Fruit fly (Drosophila melanogaster) whole organism, embryonic: ENCODE measurements around the gene Sema5c.

ENCODE experiments used
- Awh ChIP-seq: fragments of 200-800 bp; sonication (Bioruptor generic); IDR thresholded peaks from 2 replicates; pipeline ENCODE4, ENCODE4 v1.3.6; 2022; ENCODE audit warnings: missing biosample characterization, missing genetic modification characterization
- Blimp-1 ChIP-seq: fragments of 200-800 bp; sonication (Bioruptor generic); optimal IDR thresholded peaks from 3 replicates; lab custom pipeline; 2018; ENCODE audit warnings: missing biosample characterization, missing genetic modification characterization, mild to moderate bottlenecking, moderate library complexity, missing genetic modification reagents
- CG10959 ChIP-seq: fragments of 200-800 bp; sonication (Bioruptor generic); IDR thresholded peaks from 2 replicates; pipeline ENCODE4 v1.3.6; 2022; ENCODE audit warnings: missing biosample characterization, missing genetic modification characterization
- CG11696 ChIP-seq: fragments of 200-800 bp; sonication (Bioruptor generic); IDR thresholded peaks from 2 replicates; pipeline ENCODE4 v1.3.6; 2022; ENCODE audit warnings: missing biosample characterization, missing genetic modification characterization
- CG17359 ChIP-seq: fragments of 200-800 bp; sonication (Bioruptor generic); optimal IDR thresholded peaks from 3 replicates; lab custom pipeline; 2018; ENCODE audit warnings: missing biosample characterization, mild to moderate bottlenecking, missing genetic modification characterization, moderate library complexity
- CG2199 ChIP-seq: fragments of 200-800 bp; sonication (Bioruptor generic); IDR thresholded peaks from 3 replicates; pipeline ENCODE4 v1.3.6; 2022; ENCODE audit warnings: missing biosample characterization, missing genetic modification characterization
- CG2712 ChIP-seq: fragments of 200-800 bp; optimal IDR thresholded peaks from 3 replicates; lab custom pipeline; 2019; ENCODE audit warnings: missing biosample characterization, mild to moderate bottlenecking, missing genetic modification characterization, moderate library complexity
- CG31365 ChIP-seq: fragments of 200-800 bp; sonication (Bioruptor generic); optimal IDR thresholded peaks from 2 replicates; lab custom pipeline; 2018; ENCODE audit warnings: missing biosample characterization, mild to moderate bottlenecking, missing genetic modification characterization
- CG31441 ChIP-seq: fragments of 200-800 bp; sonication (Bioruptor generic); IDR thresholded peaks from 2 replicates; pipeline ENCODE4 v1.3.6; 2022; ENCODE audit warnings: missing biosample characterization, missing genetic modification characterization
- CG7786 ChIP-seq: fragments of 200-800 bp; sonication (Bioruptor generic); optimal IDR thresholded peaks from 2 replicates; lab custom pipeline; 2016; ENCODE audit warnings: missing biosample characterization, missing genetic modification characterization
- CG8359 ChIP-seq: fragments of 200-800 bp; sonication (Bioruptor generic); optimal IDR thresholded peaks from 2 replicates; lab custom pipeline; 2017; ENCODE audit warnings: missing biosample characterization, mild to moderate bottlenecking, missing genetic modification characterization, borderline replicate concordance
- CTCF ChIP-seq: fragments of 200-800 bp; sonication (Bioruptor generic); optimal IDR thresholded peaks from 2 replicates; lab custom pipeline; 2017; ENCODE audit warnings: missing biosample characterization, mild to moderate bottlenecking, missing genetic modification characterization, moderate library complexity
- D ChIP-seq, 2 experiments: fragments of 200-800 bp in 1 of 2; fragments of >200 bp in 1 of 2; sonication (Bioruptor generic) in 1 of 2; optimal IDR thresholded peaks; 2 replicates in 1 of 2; 3 replicates in 1 of 2; lab custom pipeline; 2017; ENCODE audit warnings: mild to moderate bottlenecking in 1 of 2, missing biosample characterization in 1 of 2, missing genetic modification characterization in 1 of 2, missing genetic modification reagents in 1 of 2
- E2f1 ChIP-seq: fragments of 200-800 bp; sonication (Bioruptor generic); IDR thresholded peaks from 2 replicates; pipeline ENCODE4 v1.3.6; 2022; ENCODE audit warnings: missing biosample characterization, missing genetic modification characterization
- Myb ChIP-seq: fragments of 200-800 bp; sonication (Bioruptor generic); optimal IDR thresholded peaks from 2 replicates; lab custom pipeline; 2016; ENCODE audit warnings: missing biosample characterization, missing genetic modification characterization
- Nf-YB ChIP-seq: fragments of 200-800 bp; sonication (Bioruptor generic); optimal IDR thresholded peaks from 3 replicates; lab custom pipeline; 2019; ENCODE audit warnings: missing biosample characterization, mild to moderate bottlenecking, missing genetic modification characterization, moderate library complexity
- Oli ChIP-seq: fragments of 200-800 bp; sonication (Bioruptor generic); optimal IDR thresholded peaks from 2 replicates; lab custom pipeline; 2018; ENCODE audit warnings: missing biosample characterization, mild to moderate bottlenecking, missing genetic modification characterization, moderate library complexity
- Sox102F ChIP-seq: fragments of 200-800 bp; sonication (Bioruptor generic); optimal IDR thresholded peaks from 2 replicates; lab custom pipeline; 2018; ENCODE audit warnings: missing biosample characterization, mild to moderate bottlenecking, missing genetic modification characterization, moderate library complexity
- caup ChIP-seq: fragments of 200-800 bp; sonication (Bioruptor generic); optimal IDR thresholded peaks from 3 replicates; lab custom pipeline; 2017; ENCODE audit warnings: missing biosample characterization, mild to moderate bottlenecking, missing genetic modification characterization, moderate library complexity; ENCODE audit not compliant: severe bottlenecking
- dmrt11E ChIP-seq: fragments of 200-800 bp; sonication (Bioruptor generic); optimal IDR thresholded peaks from 3 replicates; lab custom pipeline; 2018; ENCODE audit warnings: missing biosample characterization, mild to moderate bottlenecking, missing genetic modification characterization, moderate library complexity
- esg ChIP-seq: fragments of 200-800 bp; sonication (Bioruptor generic); conservative IDR thresholded peaks from 2 replicates; pipeline ENCODE4 v1.3.6; 2022; ENCODE audit warnings: missing biosample characterization, missing genetic modification characterization
- gem ChIP-seq: fragments of 200-800 bp; sonication (Bioruptor generic); optimal IDR thresholded peaks from 2 replicates; lab custom pipeline; 2019; ENCODE audit warnings: missing biosample characterization, mild to moderate bottlenecking, missing genetic modification characterization, moderate library complexity
- gro ChIP-seq: fragments of 200-800 bp; sonication (Bioruptor generic); optimal IDR thresholded peaks from 2 replicates; lab custom pipeline; 2016; ENCODE audit warnings: missing biosample characterization, missing genetic modification characterization
- phol ChIP-seq: fragments of 200-800 bp; sonication (Bioruptor generic); optimal IDR thresholded peaks from 3 replicates; lab custom pipeline; 2018; ENCODE audit warnings: missing biosample characterization, mild to moderate bottlenecking, missing genetic modification characterization, moderate library complexity
- pum ChIP-seq: fragments of 200-800 bp; sonication (Bioruptor generic); optimal IDR thresholded peaks from 2 replicates; lab custom pipeline; 2016; ENCODE audit warnings: missing biosample characterization, missing genetic modification characterization
- schlank ChIP-seq: fragments of 200-800 bp; sonication (Bioruptor generic); optimal IDR thresholded peaks from 2 replicates; lab custom pipeline; 2018; ENCODE audit warnings: missing biosample characterization, mild to moderate bottlenecking, missing genetic modification characterization
- sens ChIP-seq: fragments of 200-800 bp; sonication (Bioruptor generic); peaks from one replicate; lab custom pipeline; 2016; ENCODE audit warnings: missing biosample characterization, missing genetic modification characterization
- unpg ChIP-seq: fragments of 200-800 bp; sonication (Bioruptor generic); optimal IDR thresholded peaks from 3 replicates; lab custom pipeline; 2018; ENCODE audit warnings: missing biosample characterization, mild to moderate bottlenecking, missing genetic modification characterization, moderate library complexity

Sema5c gene

dm6 chr3L:12023137-12023792 lies 58.4 kb downstream of the Sema5c start (continued):
- TF ChIP-seq E2f1 (GFP tag; lab: Robert Waterston, UW) (no peak), CG31441 (0 out of 2 replicates have a peak, but pooled peaks have one; percentile 25), dmrt11E (peak; percentile 9), pum (GFP tag; lab: Kevin White, UChicago) (no peak), CG11696 (peak; percentile 65; the same call in 1 of the 2 replicates), Blimp-1 (peak; percentile 29), CG17359 (peak; percentile 44), CG31365 (tag; lab: Kevin White, UChicago) (no peak), caup (GFP tag; lab: Kevin White, UChicago) (no peak), CG7786 (no peak), esg (no peak), sens (GFP tag; lab: Kevin White, UChicago) (peak; percentile 8), gro (no peak), Nf-YB (GFP tag; lab: Kevin White, UChicago) (no peak), schlank (tag; lab: Kevin White, UChicago) (no peak), CG2712 (tag; lab: Kevin White, UChicago) (peak; percentile 6), gem (tag; lab: Kevin White, UChicago) (peak; percentile 35), phol (peak; percentile 5), Oli (tag; lab: Kevin White, UChicago) (no peak), unpg (peak; percentile 1), Sox102F (GFP tag; lab: Kevin White, UChicago) (peak; percentile 41)

- TF ChIP-seq CG2199 (GFP tag; lab: Robert Waterston, UW) (peak; percentile 98), CG8359 (GFP tag; lab: Kevin White, UChicago) (peak; percentile 99), Myb (GFP tag; lab: Kevin White, UChicago) (no peak), D (optimal IDR thresholded peaks at IDR 0.05; lab: Kevin White, UChicago) (no peak), D (GFP tag; optimal IDR thresholded peaks at IDR 0.05; lab: Kevin White, UChicago) (no peak), Awh (GFP tag; lab: Robert Waterston, UW) (peak; percentile 58; the same call in 1 of the 2 replicates), CTCF (peak; percentile 88), CG10959 (GFP tag; lab: Robert Waterston, UW) (no peak)
Measured at dm6 chr3L:12021903-12022302, 59.7 kb downstream of the Sema5c start.
